Fruit fly (Drosophila melanogaster) S2 (cell line): Measurements from ENCODE around the gene Kal1.

ENCODE experiments used
- CG8478 ChIP-seq: fragments of >200 bp; optimal IDR thresholded peaks from 2 replicates; lab custom pipeline; 2018
- CTCF ChIP-seq, 2 experiments: fragments of >200 bp; optimal IDR thresholded peaks; 2 replicates each; lab custom pipeline; 2018

Kal1 gene

DNA sequence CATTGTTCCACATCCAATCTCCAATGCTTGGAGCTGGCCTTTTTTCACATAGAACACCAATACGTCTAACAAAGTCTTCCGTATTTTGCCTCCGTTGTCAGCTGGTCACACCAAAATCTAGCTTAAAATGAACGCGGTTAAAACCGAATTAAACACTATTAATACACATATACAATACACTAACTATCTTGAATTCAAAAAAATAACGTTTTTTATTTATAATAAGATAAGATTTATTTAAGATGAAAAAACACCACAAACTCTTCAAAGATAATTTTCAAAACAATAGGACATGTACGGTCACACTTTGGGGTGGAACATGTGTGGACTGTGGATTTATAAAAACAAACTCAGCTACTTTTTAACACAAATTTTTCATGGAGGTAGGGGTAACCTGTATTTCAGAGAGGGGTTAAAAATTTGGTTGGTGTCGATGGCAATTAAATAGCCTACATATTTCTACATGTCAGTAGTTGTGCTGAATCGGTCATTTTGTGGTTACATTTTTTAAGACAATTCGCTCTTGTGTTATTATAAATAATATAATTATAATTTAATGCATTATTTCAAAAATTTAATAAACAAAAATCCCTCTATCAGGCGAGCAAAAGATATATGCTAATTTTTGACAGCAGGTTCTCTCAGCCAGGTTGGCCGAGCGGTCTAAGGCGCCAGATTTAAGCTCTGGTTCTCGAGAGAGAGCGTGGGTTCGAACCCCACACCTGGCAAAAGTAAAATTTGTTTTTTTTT, 28.7 kb upstream of the Kal1 start, which contains the start of gene CG13605:
TSS of gene CG13605 (minus strand) at position 70 of the 750 bp plus-strand sequence.
- no peak for TF ChIP-seq CG8478 (lab: Kevin White, UChicago)
- TF ChIP-seq CTCF (optimal IDR thresholded peaks at IDR 0.05; lab: Kevin White, UChicago), result no peak

DNA sequence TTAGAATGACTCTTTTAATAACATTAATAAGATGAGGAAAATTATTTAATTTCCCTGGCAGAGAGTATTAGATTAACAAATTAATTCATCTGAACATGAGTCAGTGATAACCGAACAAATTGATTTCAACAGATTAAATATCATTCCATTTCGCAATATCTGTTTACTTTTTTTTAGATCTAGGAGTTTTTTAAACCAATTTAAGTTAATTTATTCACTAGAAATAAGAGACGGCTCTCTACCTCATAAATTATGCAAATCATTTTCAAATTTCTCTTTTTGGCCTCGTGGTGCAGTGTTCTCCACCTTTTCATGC, 28.2 kb upstream of the Kal1 start, which contains the start of gene Root:
TSS of gene Root (plus strand) at position 217 of the 316 bp plus-strand sequence.
- no peak for TF ChIP-seq CG8478 (lab: Kevin White, UChicago)
- TF ChIP-seq CTCF (optimal IDR thresholded peaks at IDR 0.05; lab: Kevin White, UChicago), result no peak

DNA sequence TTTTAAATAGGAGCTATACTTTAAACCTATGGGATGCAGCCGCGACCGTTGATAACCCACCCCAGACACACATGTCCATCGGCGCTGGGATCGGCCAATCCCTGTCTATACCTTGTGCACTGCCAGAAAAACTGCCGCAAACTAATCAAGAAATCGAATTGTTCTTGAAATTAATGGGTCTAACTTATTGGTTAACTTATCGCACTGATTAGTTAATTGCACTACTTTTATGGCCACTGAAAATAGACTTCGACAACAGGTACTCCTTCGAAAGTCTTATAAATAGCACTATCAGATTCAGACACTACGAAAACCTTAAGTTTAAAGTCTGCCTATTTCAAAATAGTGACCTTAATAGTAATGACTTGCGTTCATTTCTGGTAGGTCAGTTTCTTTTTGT, 25.0 kb upstream of the Kal1 start, which contains the start of gene CG13607:
TSS of gene CG13607 (minus strand) at position 143 of the 400 bp plus-strand sequence.
- TF ChIP-seq CG8478 (lab: Kevin White, UChicago) (no peak), CTCF (optimal IDR thresholded peaks at IDR 0.05; lab: Kevin White, UChicago) (no peak)

DNA sequence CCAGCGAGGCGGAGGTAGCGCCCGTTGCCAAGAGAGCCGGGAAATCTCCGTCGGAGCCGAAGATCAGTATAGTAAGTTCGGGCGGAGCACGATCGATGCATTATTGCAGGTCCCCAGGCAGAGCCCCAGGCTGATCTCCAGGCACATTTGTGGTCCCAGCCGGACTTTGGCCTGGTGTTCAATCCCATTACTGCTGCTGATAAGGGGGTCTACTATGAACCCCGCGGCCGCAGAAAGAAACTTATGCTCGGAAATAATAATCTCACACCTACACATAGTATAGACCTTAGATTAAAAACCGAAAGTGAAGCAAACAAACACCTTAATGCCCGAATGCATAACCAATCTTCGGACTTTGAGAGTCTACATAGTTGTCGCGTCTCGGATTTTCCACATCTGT, 24.2 kb upstream of the Kal1 start:
- no peak for TF ChIP-seq CG8478 (lab: Kevin White, UChicago)
- no peak for TF ChIP-seq CTCF (optimal IDR thresholded peaks at IDR 0.05; lab: Kevin White, UChicago)

DNA sequence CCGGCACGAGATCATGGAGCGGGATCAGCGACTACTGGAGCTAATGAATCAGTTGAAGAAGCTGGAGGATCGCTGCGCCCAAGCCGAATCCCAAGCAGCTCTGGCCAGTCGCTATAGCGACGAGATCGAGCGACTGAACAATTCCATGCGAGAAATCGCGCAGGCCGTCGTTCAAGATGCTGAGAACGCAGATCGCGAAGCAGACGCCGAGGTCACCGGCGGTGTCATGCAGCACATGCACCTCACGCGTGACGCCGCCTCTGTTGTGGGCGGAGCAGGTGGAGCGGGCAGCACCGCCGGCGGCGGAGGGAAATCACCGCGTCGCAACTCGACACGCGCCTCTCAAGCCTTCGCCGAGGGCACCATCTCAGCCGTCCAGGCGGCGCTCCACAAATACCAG, 19.5 kb upstream of the Kal1 start:
- no peak for TF ChIP-seq CTCF (optimal IDR thresholded peaks at IDR 0.05; lab: Kevin White, UChicago)
- no peak for TF ChIP-seq CG8478 (lab: Kevin White, UChicago)

DNA sequence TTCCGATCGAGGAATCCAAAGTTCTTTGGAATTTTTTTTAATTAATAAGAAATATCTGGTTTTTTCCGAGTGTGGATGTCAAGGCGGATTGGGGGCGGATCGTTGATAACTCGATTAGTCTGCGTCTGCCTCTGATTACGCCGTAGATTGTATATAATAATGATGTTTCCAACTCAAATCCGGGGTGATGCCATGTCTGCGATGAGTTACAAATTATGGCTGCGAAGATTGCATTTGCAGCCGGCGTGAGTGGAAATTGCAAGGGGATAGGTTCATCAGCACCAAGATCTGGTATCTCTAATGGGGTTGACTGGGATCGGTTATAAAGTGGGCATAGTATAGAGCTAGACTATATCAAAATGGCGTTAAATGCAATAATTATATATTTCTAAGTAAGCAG, 18.8 kb upstream of the Kal1 start:
- TF ChIP-seq CG8478 (lab: Kevin White, UChicago) (no peak), CTCF (optimal IDR thresholded peaks at IDR 0.05; lab: Kevin White, UChicago) (no peak)

DNA sequence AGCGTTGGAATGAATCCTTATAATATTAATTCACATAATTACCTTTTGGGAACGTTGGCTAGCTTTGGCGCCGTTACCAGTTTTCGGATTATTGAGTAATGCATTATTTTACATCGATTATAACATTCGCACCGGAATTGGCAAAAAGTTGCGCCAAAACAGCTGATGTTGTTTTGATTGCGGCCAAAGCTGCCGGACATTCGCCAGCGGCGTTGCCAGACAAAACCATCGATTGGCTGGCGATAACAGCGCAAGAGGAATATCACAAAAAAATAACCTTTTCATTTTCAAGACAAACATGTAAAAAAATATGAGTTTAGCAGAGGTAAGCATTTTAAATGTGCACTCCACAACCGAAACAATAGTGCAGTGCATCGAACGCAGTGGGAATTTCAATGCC, 11.1 kb upstream of the Kal1 start, which contains the start of the genes GatB and Tsc1:
TSS of gene GatB (minus strand) at position 176 of the 400 bp plus-strand sequence.
TSS of gene Tsc1 (plus strand) at position 228 of the 400 bp plus-strand sequence.
- peak in 1 of 2 experiments; percentile 12 for TF ChIP-seq CTCF (optimal IDR thresholded peaks at IDR 0.05; lab: Kevin White, UChicago)
- TF ChIP-seq CG8478 (lab: Kevin White, UChicago), result no peak

DNA sequence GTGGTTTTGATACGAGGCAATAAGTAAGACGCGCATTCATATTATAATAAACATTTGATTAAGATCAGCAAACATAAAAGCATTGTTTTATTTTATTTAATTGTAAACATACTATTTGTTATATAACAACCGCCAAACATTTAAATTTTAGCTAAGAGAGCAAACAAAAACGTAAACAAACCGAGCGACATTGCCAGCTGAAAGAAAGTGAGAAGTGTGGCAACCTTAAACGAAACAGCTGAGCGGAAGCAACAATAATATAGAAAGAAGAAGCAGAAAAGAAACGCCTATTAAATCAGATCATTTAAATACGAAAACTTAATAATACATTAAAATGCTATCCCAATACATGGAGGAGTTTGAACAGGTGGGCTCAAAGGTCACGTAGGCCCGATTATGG, 6.6 kb upstream of the Kal1 start, which contains the start of gene Sec10:
TSS of gene Sec10 (plus strand) at position 252 of the 400 bp plus-strand sequence.
- TF ChIP-seq CG8478 (lab: Kevin White, UChicago) (no peak), CTCF (optimal IDR thresholded peaks at IDR 0.05; lab: Kevin White, UChicago) (no peak)

DNA sequence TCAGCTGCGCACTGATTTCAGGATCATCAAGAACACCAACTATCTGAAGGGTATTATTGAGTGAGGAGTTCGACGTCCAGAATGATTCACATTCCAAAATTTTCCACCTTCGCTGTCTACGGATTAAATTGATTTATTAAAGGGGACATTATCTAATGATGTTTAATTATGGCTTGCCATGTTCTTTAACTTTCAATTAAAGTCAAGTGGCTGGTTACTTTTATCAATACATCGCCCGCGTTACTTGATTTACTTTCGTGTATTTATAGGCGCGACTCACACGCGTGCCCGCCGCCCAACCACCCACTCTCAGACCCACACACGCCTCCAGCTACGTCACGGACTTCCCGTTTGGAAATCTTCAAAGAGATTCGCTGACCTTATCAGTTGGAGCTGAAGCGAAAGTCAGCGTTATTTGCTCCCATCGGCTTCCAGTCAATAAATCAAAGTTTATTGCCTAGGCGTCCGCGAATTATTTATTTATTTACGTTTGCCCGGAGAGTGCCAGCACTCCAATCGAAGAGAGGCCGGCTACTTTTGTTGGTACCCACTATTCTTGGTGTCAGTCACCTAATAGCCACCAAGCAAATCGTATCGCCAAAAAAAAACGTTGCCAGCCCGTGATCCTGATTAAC, 3.8 kb upstream of the Kal1 start, which contains the start of gene Npc2f:
TSS of gene Npc2f (plus strand) at position 585 of the 635 bp plus-strand sequence.
- TF ChIP-seq CTCF (optimal IDR thresholded peaks at IDR 0.05; lab: Kevin White, UChicago), result no peak

DNA sequence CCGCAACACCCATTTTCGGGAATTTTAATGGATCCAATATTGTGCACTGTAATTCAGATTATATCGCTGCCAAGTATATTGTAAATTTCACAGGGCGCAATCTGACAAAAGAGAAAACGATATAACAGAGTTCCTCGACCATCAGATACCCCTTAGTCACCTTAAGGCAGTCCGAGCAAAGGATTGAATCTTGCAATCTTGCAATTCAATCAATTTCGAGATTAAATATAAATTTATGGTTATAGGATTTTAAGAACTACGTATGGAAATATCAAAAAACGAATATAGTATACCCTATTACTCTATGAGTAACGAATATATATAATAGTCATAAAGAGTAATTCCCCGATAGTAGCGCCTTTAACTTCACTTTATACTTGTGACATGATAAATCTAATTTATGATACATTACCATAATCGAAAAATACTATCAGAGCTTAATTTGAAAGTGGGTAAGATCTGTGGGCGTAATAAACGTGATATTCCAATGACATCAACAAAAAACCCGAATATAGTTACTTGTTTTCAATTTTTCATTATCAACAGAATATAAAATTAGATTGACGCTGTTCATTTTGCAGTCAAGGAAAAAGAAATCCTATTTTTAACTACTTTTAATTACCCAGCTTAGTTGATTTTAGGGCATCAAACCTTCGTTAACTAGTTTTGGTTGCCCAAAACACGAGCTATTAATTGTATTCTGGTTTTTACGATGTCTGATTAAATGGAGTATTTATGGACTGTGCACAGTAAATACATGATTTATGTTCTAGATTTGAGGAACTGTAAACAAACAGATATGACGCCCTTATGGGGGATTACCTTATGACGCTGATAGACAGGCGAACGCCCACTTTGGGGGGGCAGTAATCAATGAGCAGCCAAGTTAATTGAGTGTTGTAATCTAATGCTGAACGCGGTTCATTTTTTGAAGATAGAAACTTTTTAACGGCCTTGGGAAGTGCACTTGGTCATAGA, 2.4 kb upstream of the Kal1 start:
- TF ChIP-seq CG8478 (lab: Kevin White, UChicago) (no peak), CTCF (optimal IDR thresholded peaks at IDR 0.05; lab: Kevin White, UChicago) (no peak)

DNA sequence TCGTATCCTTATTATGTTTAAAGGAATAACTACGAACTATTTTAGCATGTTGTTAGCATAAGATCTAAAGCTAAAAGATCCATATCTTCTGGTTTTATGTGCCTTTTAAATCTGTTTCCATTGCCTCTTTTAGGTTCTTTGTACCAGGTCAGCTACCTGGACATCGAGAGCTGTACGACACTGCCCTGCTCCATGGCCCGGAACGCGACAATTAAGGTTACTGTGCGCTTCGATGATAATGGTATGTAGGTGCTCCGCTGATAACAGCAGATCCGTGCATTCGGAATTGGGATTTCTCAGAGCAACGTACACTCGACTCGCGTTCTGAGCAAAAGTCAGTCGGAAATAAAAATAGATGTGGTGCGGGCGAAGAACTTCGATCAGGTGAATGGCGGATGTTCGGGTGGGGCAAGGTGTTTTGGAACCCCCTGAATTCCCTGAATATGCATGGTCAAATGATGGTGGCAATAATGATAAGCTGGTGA, 1.5 kb upstream of the Kal1 start:
- TF ChIP-seq CG8478 (lab: Kevin White, UChicago) (no peak), CTCF (optimal IDR thresholded peaks at IDR 0.05; lab: Kevin White, UChicago) (no peak)

DNA sequence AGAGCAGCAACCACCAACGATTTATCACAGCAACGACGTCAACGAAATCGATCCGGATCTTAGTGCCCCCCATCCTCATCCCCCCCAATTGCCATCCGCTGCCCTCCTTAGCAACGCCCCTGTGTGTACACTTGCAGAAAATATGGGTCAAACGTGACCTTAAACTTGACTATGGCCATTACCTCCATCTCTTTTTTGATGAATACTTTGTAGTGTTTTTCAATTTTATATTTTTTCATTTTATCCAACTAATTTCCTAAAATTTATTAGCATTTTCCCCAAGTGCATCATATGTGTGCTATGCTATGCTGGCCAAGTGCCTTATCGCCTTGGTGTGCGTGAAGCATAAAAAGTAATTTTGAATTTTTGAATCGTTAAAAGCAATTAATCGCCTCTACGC, 1.8 kb downstream of the Kal1 start:
- TF ChIP-seq CTCF (optimal IDR thresholded peaks at IDR 0.05; lab: Kevin White, UChicago) (no peak), CG8478 (lab: Kevin White, UChicago) (no peak)

DNA sequence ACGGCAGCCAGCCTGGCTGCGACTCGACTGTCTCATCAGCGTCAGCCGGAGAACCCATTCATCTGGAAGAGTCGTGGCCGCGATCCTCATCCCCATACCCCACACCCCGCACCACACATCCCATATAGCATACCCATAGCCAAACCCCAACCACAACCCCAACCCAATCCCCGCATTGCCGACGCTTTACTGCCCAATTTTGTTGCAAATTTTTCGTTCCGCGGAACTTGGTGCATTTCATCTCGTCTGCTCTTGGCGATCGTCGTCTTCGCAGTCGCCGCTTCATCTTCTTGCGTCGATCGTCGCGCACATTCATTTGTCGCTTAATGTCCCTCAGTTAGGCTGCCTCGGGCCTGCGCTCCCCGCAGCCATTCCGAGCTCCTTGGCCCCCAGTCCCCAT, 2.2 kb downstream of the Kal1 start:
- no peak for TF ChIP-seq CTCF (optimal IDR thresholded peaks at IDR 0.05; lab: Kevin White, UChicago)
- TF ChIP-seq CG8478 (lab: Kevin White, UChicago), result no peak

DNA sequence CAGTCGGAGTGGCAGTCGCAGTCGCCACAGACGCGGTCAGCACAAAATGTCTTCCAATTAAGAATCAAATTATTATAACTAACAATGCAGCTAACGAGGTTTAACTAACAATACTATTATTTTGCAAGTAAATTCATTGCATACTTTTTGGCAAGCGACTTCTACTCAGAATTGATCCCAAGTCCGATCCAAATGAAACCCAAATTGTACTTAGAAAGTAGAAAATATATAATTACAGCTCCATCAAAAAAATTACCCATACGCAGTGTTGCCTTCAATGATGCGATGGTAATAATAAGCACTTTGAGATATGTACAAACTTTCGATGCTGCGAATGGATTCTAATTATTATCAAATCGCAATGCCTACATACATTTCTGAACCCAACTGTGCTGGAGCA, 2.6 kb downstream of the Kal1 start:
- TF ChIP-seq CTCF (optimal IDR thresholded peaks at IDR 0.05; lab: Kevin White, UChicago) (no peak), CG8478 (lab: Kevin White, UChicago) (no peak)
